Fruit fly (Drosophila melanogaster) whole organism, adult: ENCODE measurements around the gene CG10208.

ENCODE experiments used
- CG11617 ChIP-seq: fragments of 200-800 bp; sonication (Bioruptor generic); optimal IDR thresholded peaks from 2 replicates; lab custom pipeline; 2017; ENCODE audit warnings: mild to moderate bottlenecking, missing biosample characterization, missing genetic modification reagents, missing genetic modification characterization
- CG12768 ChIP-seq: fragments of 200-800 bp; sonication (Bioruptor generic); optimal IDR thresholded peaks from 2 replicates; lab custom pipeline; 2017; ENCODE audit warnings: missing biosample characterization, missing genetic modification characterization, mild to moderate bottlenecking, moderate library complexity, missing genetic modification reagents
- CG14711 ChIP-seq: fragments of 200-800 bp; sonication (Bioruptor generic); optimal IDR thresholded peaks from 2 replicates; lab custom pipeline; 2018; ENCODE audit warnings: missing biosample characterization, mild to moderate bottlenecking, missing genetic modification characterization, moderate library complexity
- CG1620 ChIP-seq: fragments of 200-800 bp; sonication (Bioruptor generic); optimal IDR thresholded peaks from 2 replicates; lab custom pipeline; 2016; ENCODE audit warnings: missing biosample characterization, missing genetic modification characterization
- CG33017 ChIP-seq: fragments of 200-800 bp; sonication (Bioruptor generic); optimal IDR thresholded peaks from 2 replicates; lab custom pipeline; 2018; ENCODE audit warnings: missing biosample characterization, mild to moderate bottlenecking, missing genetic modification characterization, moderate library complexity
- CG5204 ChIP-seq: fragments of 200-800 bp; sonication (Bioruptor generic); optimal IDR thresholded peaks from 2 replicates; lab custom pipeline; 2016; ENCODE audit warnings: missing biosample characterization, missing genetic modification characterization
- CG7045 ChIP-seq: fragments of 200-800 bp; sonication (Bioruptor generic); optimal IDR thresholded peaks from 2 replicates; lab custom pipeline; 2017; ENCODE audit warnings: missing biosample characterization, mild to moderate bottlenecking, missing genetic modification characterization
- CG7101 ChIP-seq: fragments of 200-800 bp; sonication (Bioruptor generic); optimal IDR thresholded peaks from 2 replicates; lab custom pipeline; 2018; ENCODE audit warnings: missing biosample characterization, mild to moderate bottlenecking, missing genetic modification characterization, moderate library complexity
- Clk ChIP-seq: fragments of 200-800 bp; sonication (Bioruptor generic); optimal IDR thresholded peaks from 2 replicates; lab custom pipeline; 2017; ENCODE audit warnings: missing biosample characterization, missing genetic modification characterization
- Crg-1 ChIP-seq: fragments of 200-800 bp; sonication (Bioruptor generic); optimal IDR thresholded peaks from 2 replicates; lab custom pipeline; 2016; ENCODE audit warnings: missing biosample characterization, missing genetic modification characterization
- Hr96 ChIP-seq: fragments of 200-800 bp; sonication (Bioruptor generic); optimal IDR thresholded peaks from 2 replicates; lab custom pipeline; 2016; ENCODE audit warnings: missing biosample characterization, missing genetic modification characterization
- Mnt ChIP-seq: fragments of 200-800 bp; sonication (Bioruptor generic); optimal IDR thresholded peaks from 2 replicates; lab custom pipeline; 2016; ENCODE audit warnings: missing biosample characterization, mild to moderate bottlenecking, missing genetic modification characterization
- bab1 ChIP-seq: fragments of 200-800 bp; sonication (Bioruptor generic); optimal IDR thresholded peaks from 3 replicates; lab custom pipeline; 2019; ENCODE audit warnings: missing biosample characterization, mild to moderate bottlenecking, missing genetic modification characterization, moderate library complexity
- cic ChIP-seq: fragments of 200-800 bp; sonication (Bioruptor generic); optimal IDR thresholded peaks from 2 replicates; lab custom pipeline; 2017; ENCODE audit warnings: missing biosample characterization, mild to moderate bottlenecking, missing genetic modification characterization, moderate library complexity
- cnc ChIP-seq, 2 experiments: fragments of >200 bp; optimal IDR thresholded peaks; 2 replicates each; lab custom pipeline; 2017
- kay ChIP-seq: fragments of 200-800 bp; sonication (Bioruptor generic); peaks from one replicate; lab custom pipeline; 2016; ENCODE audit warnings: missing biosample characterization, missing genetic modification characterization, borderline replicate concordance
- ovo ChIP-seq: fragments of 200-800 bp; sonication (Bioruptor generic); optimal IDR thresholded peaks from 2 replicates; lab custom pipeline; 2016; ENCODE audit warnings: missing biosample characterization, missing genetic modification characterization
- pad ChIP-seq: fragments of 200-800 bp; sonication (Bioruptor generic); optimal IDR thresholded peaks from 3 replicates; lab custom pipeline; 2017; ENCODE audit warnings: missing biosample characterization, missing genetic modification characterization, mild to moderate bottlenecking, moderate library complexity, missing genetic modification reagents
- tj ChIP-seq: fragments of 200-800 bp; sonication (Bioruptor generic); optimal IDR thresholded peaks from 3 replicates; lab custom pipeline; 2017; ENCODE audit warnings: missing biosample characterization, mild to moderate bottlenecking, missing genetic modification characterization, moderate library complexity
- toe ChIP-seq: fragments of 200-800 bp; sonication (Bioruptor generic); optimal IDR thresholded peaks from 2 replicates; lab custom pipeline; 2016; ENCODE audit warnings: missing biosample characterization, missing genetic modification characterization

CG10208 gene

dm6 chr3R:23787632-23787960 is 13.7 kb upstream of the CG10208 start:
- no peak for TF ChIP-seq cic
- no peak for TF ChIP-seq CG14711 (tag; lab: Kevin White, UChicago)
- TF ChIP-seq CG5204: no peak
- no peak for TF ChIP-seq CG33017 (tag; lab: Kevin White, UChicago)
- peak; percentile 20 for TF ChIP-seq kay (GFP tag; lab: Kevin White, UChicago)
- TF ChIP-seq CG1620 (GFP tag; lab: Kevin White, UChicago): no peak

- TF ChIP-seq pad (GFP tag; lab: Kevin White, UChicago) (peak; percentile 46), tj (peak; percentile 77), kay (GFP tag; lab: Kevin White, UChicago) (peak; percentile 22), CG7101 (tag; lab: Kevin White, UChicago) (no peak)
Measured at dm6 chr3R:23786768-23787631, 13.1 kb upstream of the CG10208 start.

dm6 chr3R:23784925-23785680 is 11.2 kb upstream of the CG10208 start:
- no peak for TF ChIP-seq tj
- TF ChIP-seq Crg-1 (GFP tag; lab: Kevin White, UChicago): no peak
- no peak for TF ChIP-seq CG7101 (tag; lab: Kevin White, UChicago)
- TF ChIP-seq Hr96: no peak
- no peak for TF ChIP-seq CG12768
- no peak for TF ChIP-seq ovo (GFP tag; lab: Kevin White, UChicago)
- no peak for TF ChIP-seq cnc (optimal IDR thresholded peaks at IDR 0.05; lab: Kevin White, UChicago)

- TF ChIP-seq CG11617 (GFP tag; lab: Kevin White, UChicago) (no peak), CG7101 (tag; lab: Kevin White, UChicago) (peak; percentile 6)
Measured at dm6 chr3R:23783961-23784360, 10.0 kb upstream of the CG10208 start.

- TF ChIP-seq cic (peak; percentile 47), CG5204 (no peak)
Measured at dm6 chr3R:23783403-23783757, 9.5 kb upstream of the CG10208 start.

dm6 chr3R:23782456-23783402 is 8.8 kb upstream of the CG10208 start:
- peak; percentile 45 for TF ChIP-seq CG1620 (GFP tag; lab: Kevin White, UChicago)
- peak; percentile 44 for TF ChIP-seq Mnt (GFP tag; lab: Kevin White, UChicago)
- peak; percentile 68 for TF ChIP-seq pad (GFP tag; lab: Kevin White, UChicago)
- TF ChIP-seq CG5204: peak; percentile 26
- TF ChIP-seq tj: no peak
- peak; percentile 38 for TF ChIP-seq CG33017 (tag; lab: Kevin White, UChicago)
- peak; percentile 33 for TF ChIP-seq CG7045 (GFP tag; lab: Kevin White, UChicago)
- no peak for TF ChIP-seq CG14711 (tag; lab: Kevin White, UChicago)
- peak; percentile 79 for TF ChIP-seq CG12768
- no peak for TF ChIP-seq cnc (optimal IDR thresholded peaks at IDR 0.05; lab: Kevin White, UChicago)
- peak; percentile 62 for TF ChIP-seq Crg-1 (GFP tag; lab: Kevin White, UChicago)
- TF ChIP-seq ovo (GFP tag; lab: Kevin White, UChicago): peak; percentile 17
- peak; percentile 27 for TF ChIP-seq Hr96
- peak; percentile 15 for TF ChIP-seq toe (GFP tag; lab: Kevin White, UChicago)
- peak; percentile 33 for TF ChIP-seq CG7101 (tag; lab: Kevin White, UChicago)
- TF ChIP-seq Clk: peak; percentile 42
- no peak for TF ChIP-seq kay (GFP tag; lab: Kevin White, UChicago)
- no peak for TF ChIP-seq bab1
- TF ChIP-seq CG11617 (GFP tag; lab: Kevin White, UChicago): peak; percentile 42
- TF ChIP-seq cic: peak; percentile 94

- TF ChIP-seq toe (GFP tag; lab: Kevin White, UChicago) (peak; percentile 96), CG33017 (tag; lab: Kevin White, UChicago) (peak; percentile 47), CG1620 (GFP tag; lab: Kevin White, UChicago) (peak; percentile 92), cnc (optimal IDR thresholded peaks at IDR 0.05; lab: Kevin White, UChicago) (no peak), tj (peak; percentile 82), CG11617 (GFP tag; lab: Kevin White, UChicago) (peak; percentile 84), CG7045 (GFP tag; lab: Kevin White, UChicago) (peak; percentile 72), CG12768 (peak; percentile 71), Clk (peak; percentile 81), cic (peak; percentile 71), ovo (GFP tag; lab: Kevin White, UChicago) (peak; percentile 91), kay (GFP tag; lab: Kevin White, UChicago) (no peak), Mnt (GFP tag; lab: Kevin White, UChicago) (peak; percentile 93), Hr96 (peak; percentile 90), bab1 (peak; percentile 87), pad (GFP tag; lab: Kevin White, UChicago) (peak; percentile 63), Crg-1 (GFP tag; lab: Kevin White, UChicago) (peak; percentile 77), CG14711 (tag; lab: Kevin White, UChicago) (peak; percentile 65), CG7101 (tag; lab: Kevin White, UChicago) (peak; percentile 79), CG5204 (peak; percentile 85)
Measured at dm6 chr3R:23781466-23781935, 7.6 kb upstream of the CG10208 start, which contains the start of the genes Nup98-96 and mbc. Gene Nup98-96 (minus strand): TSS chr3R:23781621. Gene mbc (plus strand): TSS chr3R:23781765.
